Worm (Caenorhabditis elegans): Measurements from ENCODE around the gene klp-20.

The klp-20 gene

DNA sequence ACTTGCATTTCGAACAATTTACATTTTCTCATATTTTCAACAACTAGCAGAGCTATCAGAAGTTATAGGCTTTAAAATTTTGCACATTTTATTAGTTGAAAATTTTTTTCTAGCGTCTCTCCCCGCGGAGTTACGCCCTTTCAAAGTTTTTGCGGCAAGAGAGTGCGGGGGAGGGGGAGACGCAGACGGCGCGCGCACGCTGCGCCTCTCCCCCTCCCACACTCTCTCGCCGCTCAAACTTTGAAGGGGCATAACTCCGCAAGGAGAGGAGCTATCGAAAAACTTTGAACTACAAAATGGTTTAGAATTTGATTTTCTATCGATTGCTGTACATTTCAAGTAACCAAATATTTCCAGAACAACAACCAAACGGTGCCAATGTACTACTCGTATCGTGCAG, 17.2 kb downstream of the klp-20 start:
- TF ChIP-seq pros-1 (tag; optimal IDR thresholded peaks at IDR 0.05) (no peak), madf-2 (tag; optimal IDR thresholded peaks at IDR 0.05) (no peak), fax-1 (tag; optimal IDR thresholded peaks at IDR 0.05) (no peak), K02D7.2 (tag; optimal IDR thresholded peaks at IDR 0.05) (no peak), eyg-1 (tag; optimal IDR thresholded peaks at IDR 0.05) (no peak), pha-4 (tag; optimal IDR thresholded peaks at IDR 0.05) (no peak), hlh-15 (tag; optimal IDR thresholded peaks at IDR 0.05) (no peak), ceh-48 (tag; optimal IDR thresholded peaks at IDR 0.05) (no peak), ceh-31 (tag; optimal IDR thresholded peaks at IDR 0.05) (no peak), lim-6 (tag; optimal IDR thresholded peaks at IDR 0.05) (no peak), pag-3 (tag; optimal IDR thresholded peaks at IDR 0.05; ENCODE audit: borderline replicate concordance) (no peak), ceh-6 (GFP tag; optimal IDR thresholded peaks at IDR 0.05) (no peak), dmd-4 (tag; optimal IDR thresholded peaks at IDR 0.05; ENCODE audit: borderline replicate concordance) (no peak), sox-4 (tag; optimal IDR thresholded peaks at IDR 0.05) (no peak), pqm-1 (tag; optimal IDR thresholded peaks at IDR 0.05) (no peak), elt-2 (tag; optimal IDR thresholded peaks at IDR 0.05) (no peak), npax-4 (tag; optimal IDR thresholded peaks at IDR 0.05) (no peak), ceh-19 (GFP tag; optimal IDR thresholded peaks at IDR 0.05) (no peak), nfya-1 (tag; optimal IDR thresholded peaks at IDR 0.05) (no peak), unc-42 (tag; optimal IDR thresholded peaks at IDR 0.05) (no peak)

DNA sequence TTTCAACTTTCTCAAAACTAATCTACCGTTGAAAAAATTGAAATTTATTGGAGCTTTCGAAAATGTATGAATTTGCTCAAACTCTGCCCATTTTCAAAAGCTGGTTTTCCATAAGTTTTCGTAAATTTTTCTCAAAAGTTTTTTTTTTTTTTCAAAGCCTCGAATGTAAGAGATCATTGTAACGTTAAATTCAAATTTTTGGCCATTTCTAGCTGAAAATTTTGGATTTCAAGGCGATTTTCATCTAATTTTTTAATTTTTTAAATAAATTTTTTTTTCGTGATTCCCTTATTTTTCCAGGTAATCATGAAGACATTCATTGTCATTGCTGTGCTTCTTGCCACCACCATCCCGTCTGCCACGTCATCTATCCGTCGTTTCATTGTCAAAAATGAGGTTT, 20.3 kb downstream of the klp-20 start, which contains the start of gene hpo-38:
hpo-38 (plus strand) TSS at position 301 of the 400 bp plus-strand sequence.
- TF ChIP-seq ttx-3 (tag; optimal IDR thresholded peaks at IDR 0.05), result no peak
- TF ChIP-seq gmeb-2 (tag; optimal IDR thresholded peaks at IDR 0.05), result no peak
- TF ChIP-seq zip-5 (tag; optimal IDR thresholded peaks at IDR 0.05), result no peak
- no peak for TF ChIP-seq pag-3 (tag; optimal IDR thresholded peaks at IDR 0.05; ENCODE audit: borderline replicate concordance)
- TF ChIP-seq ama-1 (optimal IDR thresholded peaks at IDR 0.05), result no peak
- no peak for TF ChIP-seq pha-4 (tag; optimal IDR thresholded peaks at IDR 0.05)

DNA sequence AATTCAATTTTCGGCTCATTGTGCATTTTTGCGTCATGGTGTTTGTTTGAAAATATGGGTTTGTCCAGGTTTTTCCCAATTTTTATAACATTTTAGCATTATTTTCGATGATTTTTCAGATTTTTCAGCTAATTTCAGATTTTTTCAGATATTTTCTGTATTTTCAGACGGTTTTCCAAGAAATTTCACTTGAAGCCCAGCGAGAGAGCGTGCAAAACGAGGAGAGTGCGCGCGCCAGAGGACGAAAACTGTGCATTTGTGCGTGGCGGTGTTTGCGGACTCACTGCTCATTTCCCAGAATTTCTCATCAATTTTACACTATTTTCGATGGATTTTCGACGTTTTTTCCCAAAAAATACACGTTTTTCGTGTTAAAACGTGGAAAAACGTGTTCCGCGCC, 25.3 kb downstream of the klp-20 start:
- no peak for TF ChIP-seq hlh-30 (tag; optimal IDR thresholded peaks at IDR 0.05; ENCODE audit: insufficient read depth)
- no peak for TF ChIP-seq ceh-45 (GFP tag; IDR thresholded peaks at IDR 0.05)
- TF ChIP-seq elt-4 (tag; optimal IDR thresholded peaks at IDR 0.05), result no peak
- no peak for TF ChIP-seq dmd-4 (tag; optimal IDR thresholded peaks at IDR 0.05; ENCODE audit: borderline replicate concordance)
- no peak for TF ChIP-seq ceh-48 (tag; optimal IDR thresholded peaks at IDR 0.05)
- TF ChIP-seq hlh-13 (GFP tag; optimal IDR thresholded peaks at IDR 0.05), result no peak
- no peak for TF ChIP-seq ttx-3 (tag; optimal IDR thresholded peaks at IDR 0.05)
- TF ChIP-seq fax-1 (tag; optimal IDR thresholded peaks at IDR 0.05), result no peak
- no peak for TF ChIP-seq nfya-1 (tag; optimal IDR thresholded peaks at IDR 0.05)
- no peak for TF ChIP-seq odd-2 (tag; optimal IDR thresholded peaks at IDR 0.05)
- TF ChIP-seq ref-2 (tag; optimal IDR thresholded peaks at IDR 0.05), result no peak
- TF ChIP-seq ceh-14 (tag; optimal IDR thresholded peaks at IDR 0.05), result peak; percentile 1
- TF ChIP-seq unc-55 (GFP tag; optimal IDR thresholded peaks at IDR 0.05), result no peak
- no peak for TF ChIP-seq hlh-6 (tag; optimal IDR thresholded peaks at IDR 0.05)
- TF ChIP-seq sdc-2 (tag; optimal IDR thresholded peaks at IDR 0.05), result no peak
- TF ChIP-seq ceh-22 (tag; optimal IDR thresholded peaks at IDR 0.05), result no peak
- TF ChIP-seq nhr-11 (tag; optimal IDR thresholded peaks at IDR 0.05), result no peak
- peak; percentile 15 for TF ChIP-seq ceh-30 (tag; optimal IDR thresholded peaks at IDR 0.05)
- TF ChIP-seq Y22D7AL.16 (tag; optimal IDR thresholded peaks at IDR 0.05), result no peak
- no peak for TF ChIP-seq tbx-7 (tag; optimal IDR thresholded peaks at IDR 0.05)
- no peak for TF ChIP-seq hlh-8 (tag; optimal IDR thresholded peaks at IDR 0.05)
- TF ChIP-seq ceh-2 (tag; optimal IDR thresholded peaks at IDR 0.05), result no peak
- TF ChIP-seq ets-4 (tag; optimal IDR thresholded peaks at IDR 0.05), result no peak
- TF ChIP-seq elt-2 (tag; optimal IDR thresholded peaks at IDR 0.05), result peak; percentile 32
- no peak for TF ChIP-seq C08G9.2 (tag; optimal IDR thresholded peaks at IDR 0.05)
- TF ChIP-seq lim-6 (tag; optimal IDR thresholded peaks at IDR 0.05), result no peak
- TF ChIP-seq ceh-31 (tag; optimal IDR thresholded peaks at IDR 0.05), result no peak
- peak; percentile 38 for TF ChIP-seq pat-9 (tag; optimal IDR thresholded peaks at IDR 0.05)
- TF ChIP-seq eyg-1 (tag; optimal IDR thresholded peaks at IDR 0.05), result no peak
- TF ChIP-seq ahr-1 (tag; optimal IDR thresholded peaks at IDR 0.05), result no peak
- TF ChIP-seq ceh-6 (GFP tag; optimal IDR thresholded peaks at IDR 0.05), result no peak
- TF ChIP-seq tbx-2 (tag; optimal IDR thresholded peaks at IDR 0.05), result no peak
- TF ChIP-seq pqm-1 (tag; optimal IDR thresholded peaks at IDR 0.05), result no peak
- no peak for TF ChIP-seq hlh-15 (tag; optimal IDR thresholded peaks at IDR 0.05)
- no peak for TF ChIP-seq madf-2 (tag; optimal IDR thresholded peaks at IDR 0.05)
- peak; percentile 42 for TF ChIP-seq unc-42 (tag; optimal IDR thresholded peaks at IDR 0.05)
- no peak for TF ChIP-seq F13H6.1 (tag; optimal IDR thresholded peaks at IDR 0.05)
- TF ChIP-seq fkh-10 (GFP tag; optimal IDR thresholded peaks at IDR 0.05), result no peak
- TF ChIP-seq che-1 (tag; optimal IDR thresholded peaks at IDR 0.05), result no peak
